Worm (Caenorhabditis elegans) whole organism, L4 larva: Measurements from ENCODE around the gene snfc-5.

Experiments used
- D1046.2 ChIP-seq: fragments of 200-800 bp; sonication (Bioruptor generic); IDR thresholded peaks from 2 replicates; pipeline ENCODE4 v1.3.6; 2022; ENCODE audit warnings: missing genetic modification characterization, missing compliant biosample characterization
- F26F4.8 ChIP-seq: fragments of 200-800 bp; sonication (Bioruptor generic); conservative IDR thresholded peaks from 2 replicates; pipeline ENCODE4 v1.3.6; 2022; ENCODE audit warnings: missing genetic modification characterization, missing compliant biosample characterization
- F44E2.7 ChIP-seq: fragments of 200-800 bp; sonication (Bioruptor generic); IDR thresholded peaks from 2 replicates; pipeline ENCODE4 v2.1.2; 2022; ENCODE audit warnings: missing genetic modification characterization, missing compliant biosample characterization
- R02D3.7 ChIP-seq: fragments of 150-350 bp; sonication (generic microtip); optimal IDR thresholded peaks from 3 replicates; lab custom pipeline; 2014; ENCODE audit warnings: missing biosample characterization, missing genetic modification characterization
- Y75B8A.6 ChIP-seq: fragments of 200-800 bp; sonication (Bioruptor generic); IDR thresholded peaks from 2 replicates; pipeline ENCODE4 v1.3.6; 2022; ENCODE audit warnings: missing genetic modification reagents, missing genetic modification characterization, missing compliant biosample characterization
- ZK337.2 ChIP-seq: fragments of 200-800 bp; sonication (Bioruptor generic); IDR thresholded peaks from 2 replicates; pipeline ENCODE4 v1.3.6; 2022; ENCODE audit warnings: missing genetic modification reagents, missing genetic modification characterization, missing compliant biosample characterization
- aly-2 ChIP-seq: sonication (generic microtip); optimal IDR thresholded peaks from 2 replicates; lab custom pipeline; 2018; ENCODE audit warnings: missing biosample characterization, missing genetic modification characterization
- ceh-82 ChIP-seq: sonication (generic microtip); optimal IDR thresholded peaks from 2 replicates; lab custom pipeline; 2017; ENCODE audit warnings: missing biosample characterization, missing genetic modification characterization
- daf-16 ChIP-seq, 3 experiments: sonication (generic microtip); optimal IDR thresholded peaks; 2 replicates each; lab custom pipeline; 2016 to 2017; ENCODE audit warnings: missing genetic modification characterization in 3 of 3, missing genetic modification reagents in 3 of 3, mild to moderate bottlenecking in 2 of 3, missing compliant biosample characterization in 2 of 3, missing biosample characterization in 1 of 3, moderate library complexity in 1 of 3
- daf-8 ChIP-seq: fragments of 200-800 bp; sonication (Bioruptor generic); IDR thresholded peaks from 2 replicates; pipeline ENCODE4 v1.3.6; 2022; ENCODE audit warnings: missing genetic modification characterization, missing compliant biosample characterization
- dmd-8 ChIP-seq: fragments of 200-800 bp; sonication (Bioruptor generic); IDR thresholded peaks from 2 replicates; pipeline ENCODE4 v1.3.6; 2022; ENCODE audit warnings: missing genetic modification characterization, missing compliant biosample characterization
- egl-27 ChIP-seq: sonication (generic microtip); optimal IDR thresholded peaks from 3 replicates; lab custom pipeline; 2017; ENCODE audit warnings: missing biosample characterization, missing genetic modification reagents, missing genetic modification characterization
- hlh-30 ChIP-seq: sonication (generic microtip); optimal IDR thresholded peaks from 2 replicates; lab custom pipeline; 2017; ENCODE audit warnings: antibody characterized with exemption, mild to moderate bottlenecking, missing genetic modification characterization, missing compliant biosample characterization; ENCODE audit not compliant: insufficient read depth
- hmg-1.1 ChIP-seq: fragments of 200-800 bp; sonication (Bioruptor generic); IDR thresholded peaks from 2 replicates; pipeline ENCODE4 v1.3.6; 2022; ENCODE audit warnings: missing genetic modification reagents, missing genetic modification characterization, missing compliant biosample characterization
- jun-1 ChIP-seq: fragments of 150-350 bp; optimal IDR thresholded peaks from 2 replicates; lab custom pipeline; 2014; ENCODE audit warnings: missing biosample characterization, missing genetic modification reagents, missing genetic modification characterization
- lin-1 ChIP-seq: fragments of 200-800 bp; sonication (Bioruptor generic); IDR thresholded peaks from 2 replicates; pipeline ENCODE4 v1.3.6; 2022; ENCODE audit warnings: missing genetic modification reagents, missing genetic modification characterization, missing compliant biosample characterization
- lin-13 ChIP-seq: fragments of 150-350 bp; optimal IDR thresholded peaks from 2 replicates; lab custom pipeline; 2014; ENCODE audit warnings: missing biosample characterization, missing genetic modification reagents, missing genetic modification characterization
- lin-38 ChIP-seq: fragments of 200-800 bp; sonication (Bioruptor generic); IDR thresholded peaks from 2 replicates; pipeline ENCODE4 v1.3.6; 2022; ENCODE audit warnings: missing genetic modification reagents, missing genetic modification characterization, missing compliant biosample characterization
- lin-39 ChIP-seq: fragments of 150-350 bp; optimal IDR thresholded peaks from 2 replicates; lab custom pipeline; 2014; ENCODE audit warnings: missing biosample characterization, missing genetic modification reagents, missing genetic modification characterization
- madf-9 ChIP-seq: fragments of 200-800 bp; sonication (Bioruptor generic); conservative IDR thresholded peaks from 2 replicates; pipeline ENCODE4 v1.3.6; 2022; ENCODE audit warnings: missing genetic modification reagents, missing genetic modification characterization, missing compliant biosample characterization
- mdl-1 ChIP-seq, 2 experiments: fragments of 150-350 bp in 1 of 2; sonication (generic microtip) in 1 of 2; optimal IDR thresholded peaks; 2 replicates each; lab custom pipeline; 2014 to 2017; ENCODE audit warnings: missing biosample characterization in 2 of 2, missing genetic modification characterization in 2 of 2
- mes-2 ChIP-seq: sonication (generic microtip); optimal IDR thresholded peaks from 2 replicates; lab custom pipeline; 2016; ENCODE audit warnings: missing genotype, mild to moderate bottlenecking, missing genetic modification characterization, missing compliant biosample characterization; ENCODE audit not compliant: poor library complexity, severe bottlenecking
- mxl-2 ChIP-seq: fragments of 200-800 bp; sonication (Bioruptor generic); conservative IDR thresholded peaks from 2 replicates; pipeline ENCODE4 v1.3.6; 2022; ENCODE audit warnings: missing genetic modification reagents, missing genetic modification characterization, missing compliant biosample characterization
- nhr-111 ChIP-seq: fragments of 200-800 bp; sonication (Bioruptor generic); optimal IDR thresholded peaks from 2 replicates; lab custom pipeline; 2018; ENCODE audit warnings: mild to moderate bottlenecking, missing genetic modification characterization, missing compliant biosample characterization
- nhr-28 ChIP-seq: fragments of 150-350 bp; optimal IDR thresholded peaks from 2 replicates; lab custom pipeline; 2014; ENCODE audit warnings: missing biosample characterization, missing genetic modification characterization
- nhr-41 ChIP-seq: fragments of 200-800 bp; sonication (Bioruptor generic); IDR thresholded peaks from 2 replicates; pipeline ENCODE4 v1.3.6; 2022; ENCODE audit warnings: missing genetic modification reagents, missing genetic modification characterization, missing compliant biosample characterization
- nhr-48 ChIP-seq: sonication (generic microtip); optimal IDR thresholded peaks from 2 replicates; lab custom pipeline; 2016; ENCODE audit warnings: mild to moderate bottlenecking, missing genetic modification characterization, missing compliant biosample characterization
- pha-4 ChIP-seq, 2 experiments: fragments of 150-350 bp in 1 of 2; fragments of 200-800 bp in 1 of 2; sonication (Bioruptor generic) in 1 of 2; IDR thresholded peaks in 1 of 2; optimal IDR thresholded peaks in 1 of 2; 2 replicates each; pipeline versions ENCODE4 v1.3.6 to Lab custom; 2014 to 2022; ENCODE audit warnings: missing genetic modification characterization in 2 of 2, missing genetic modification reagents in 2 of 2, missing biosample characterization in 1 of 2, missing compliant biosample characterization in 1 of 2
- php-3 ChIP-seq: fragments of 200-800 bp; sonication (Bioruptor generic); IDR thresholded peaks from 2 replicates; pipeline ENCODE4 v1.3.6; 2022; ENCODE audit warnings: missing genetic modification reagents, missing genetic modification characterization, missing compliant biosample characterization
- skn-1 ChIP-seq: fragments of 150-350 bp; optimal IDR thresholded peaks from 2 replicates; lab custom pipeline; 2014; ENCODE audit warnings: missing biosample characterization, missing genetic modification characterization
- spr-3 ChIP-seq: fragments of 200-800 bp; sonication (Bioruptor generic); optimal IDR thresholded peaks from 2 replicates; lab custom pipeline; 2018; ENCODE audit warnings: mild to moderate bottlenecking, missing genetic modification characterization, missing compliant biosample characterization
- tag-97 ChIP-seq: fragments of 200-800 bp; sonication (Bioruptor generic); IDR thresholded peaks from 2 replicates; pipeline ENCODE4 v1.3.6; 2022; ENCODE audit warnings: missing genetic modification characterization, missing compliant biosample characterization
- tra-1 ChIP-seq: fragments of 200-800 bp; sonication (Bioruptor generic); IDR thresholded peaks from 2 replicates; pipeline ENCODE4 v1.3.6; 2022; ENCODE audit warnings: missing genetic modification reagents, missing genetic modification characterization, missing compliant biosample characterization
- unc-130 ChIP-seq: sonication (generic microtip); optimal IDR thresholded peaks from 2 replicates; lab custom pipeline; 2016; ENCODE audit warnings: missing genetic modification reagents, missing genetic modification characterization, missing compliant biosample characterization
- unc-62 ChIP-seq, 3 experiments: fragments of 150-350 bp in 1 of 3; sonication (generic microtip); optimal IDR thresholded peaks in 2 of 3; peaks in 1 of 3; 1 replicate in 1 of 3; 2 replicates in 2 of 3; lab custom pipeline; 2014 to 2017; ENCODE audit warnings: missing biosample characterization in 3 of 3, missing genetic modification characterization in 3 of 3, missing genetic modification reagents in 3 of 3, missing genotype in 1 of 3
- vab-7 ChIP-seq: fragments of 200-800 bp; sonication (Bioruptor generic); IDR thresholded peaks from 2 replicates; pipeline ENCODE4 v1.3.6; 2022; ENCODE audit warnings: missing genetic modification reagents, missing genetic modification characterization, missing compliant biosample characterization
- zag-1 ChIP-seq: fragments of 150-350 bp; optimal IDR thresholded peaks from 2 replicates; lab custom pipeline; 2014; ENCODE audit warnings: missing biosample characterization, missing genetic modification characterization
- zip-2 ChIP-seq: fragments of 150-350 bp; optimal IDR thresholded peaks from 2 replicates; lab custom pipeline; 2014; ENCODE audit warnings: missing biosample characterization, missing genetic modification characterization
- ztf-11 ChIP-seq: fragments of 150-350 bp; optimal IDR thresholded peaks from 2 replicates; lab custom pipeline; 2014; ENCODE audit warnings: missing biosample characterization, missing genetic modification characterization
- ztf-7 ChIP-seq: fragments of 150-350 bp; optimal IDR thresholded peaks from 2 replicates; lab custom pipeline; 2014; ENCODE audit warnings: missing biosample characterization, missing genetic modification characterization

Gene snfc-5

ce11 chrIII:4401142-4401541 is 3.4 kb upstream of the snfc-5 start, which contains the start of gene R07E5.15:
Gene R07E5.15 (plus strand): TSS chrIII:4401442.
- no peak for TF ChIP-seq pha-4 (GFP tag; IDR thresholded peaks at IDR 0.05; lab: Robert Waterston, UW)
- TF ChIP-seq pha-4 (tag; optimal IDR thresholded peaks at IDR 0.05; lab: Kevin White, UChicago), result no peak
- no peak for TF ChIP-seq mes-2 (tag; lab: Kevin White, UChicago)
- no peak for TF ChIP-seq tag-97 (GFP tag; lab: Robert Waterston, UW)
- TF ChIP-seq lin-13 (GFP tag; lab: Kevin White, UChicago), result no peak
- TF ChIP-seq F44E2.7 (GFP tag; lab: Robert Waterston, UW), result no peak
- TF ChIP-seq dmd-8, result no peak
- TF ChIP-seq php-3 (GFP tag; lab: Robert Waterston, UW), result no peak
- no peak for TF ChIP-seq ZK337.2 (GFP tag; lab: Robert Waterston, UW)
- TF ChIP-seq lin-1 (GFP tag; lab: Robert Waterston, UW), result no peak
- TF ChIP-seq zip-2 (tag; lab: Kevin White, UChicago), result no peak
- no peak for TF ChIP-seq egl-27 (tag; lab: Kevin White, UChicago)
- TF ChIP-seq vab-7 (GFP tag; lab: Robert Waterston, UW), result no peak
- TF ChIP-seq madf-9, result no peak
- TF ChIP-seq daf-8, result no peak
- no peak for TF ChIP-seq unc-62 (GFP tag; optimal IDR thresholded peaks at IDR 0.05 in 1 of 2; lab: Kevin White, UChicago)
- TF ChIP-seq unc-62 (tag; optimal IDR thresholded peaks at IDR 0.05; lab: Kevin White, UChicago), result no peak

- TF ChIP-seq nhr-48 (tag; lab: Kevin White, UChicago) (no peak), nhr-41 (no peak), lin-13 (GFP tag; lab: Kevin White, UChicago) (no peak), aly-2 (tag; lab: Kevin White, UChicago) (no peak), F26F4.8 (GFP tag; lab: Robert Waterston, UW) (no peak)
Observed at ce11 chrIII:4405986-4406385, 1.4 kb downstream of the snfc-5 start, which contains the start of gene rnp-4. Gene rnp-4 (plus strand): TSS chrIII:4406286.

- TF ChIP-seq spr-3 (GFP tag; lab: Kevin White, UChicago) (no peak), ZK337.2 (GFP tag; lab: Robert Waterston, UW) (no peak), D1046.2 (no peak), unc-62 (GFP tag; optimal IDR thresholded peaks at IDR 0.05 in 1 of 2; lab: Kevin White, UChicago) (peak in 1 of 2 experiments; percentile 49), unc-62 (tag; optimal IDR thresholded peaks at IDR 0.05; lab: Kevin White, UChicago) (no peak), nhr-111 (GFP tag; lab: Kevin White, UChicago) (no peak), ztf-7 (no peak), lin-38 (GFP tag; lab: Robert Waterston, UW) (0 out of 2 replicates have a peak, but pooled peaks have one; percentile 9), ztf-11 (no peak), mxl-2 (no peak)
Observed at ce11 chrIII:4407144-4407543, 2.6 kb downstream of the snfc-5 start, which contains the start of gene prdx-3. Gene prdx-3 (plus strand): TSS chrIII:4407444.

ce11 chrIII:4408251-4408650 is 3.7 kb downstream of the snfc-5 start, which contains the start of gene gpch-1:
Gene gpch-1 (plus strand): TSS chrIII:4408551.
- TF ChIP-seq jun-1 (no peak), Y75B8A.6 (GFP tag; lab: Robert Waterston, UW) (no peak), aly-2 (tag; lab: Kevin White, UChicago) (no peak), mes-2 (tag; lab: Kevin White, UChicago) (no peak), lin-39 (tag; lab: Kevin White, UChicago) (no peak)

ce11 chrIII:4412108-4413009 is 7.8 kb downstream of the snfc-5 start:
- TF ChIP-seq zag-1 (tag; lab: Kevin White, UChicago) (no peak), lin-38 (GFP tag; lab: Robert Waterston, UW) (0 out of 2 replicates have a peak, but pooled peaks have one; percentile 9), ZK337.2 (GFP tag; lab: Robert Waterston, UW) (no peak), mdl-1 (tag; optimal IDR thresholded peaks at IDR 0.05; lab: Kevin White, UChicago) (peak; percentile 13 to 19), ceh-82 (tag; lab: Kevin White, UChicago) (no peak), daf-16 (GFP tag; optimal IDR thresholded peaks at IDR 0.05; lab: Kevin White, UChicago) (no peak), daf-16 (tag; optimal IDR thresholded peaks at IDR 0.05; lab: Kevin White, UChicago) (peak; percentile 25), R02D3.7 (peak; percentile 46), hmg-1.1 (0 out of 2 replicates have a peak, but pooled peaks have one; percentile 13), hlh-30 (tag; lab: Kevin White, UChicago) (peak; percentile 94), tra-1 (GFP tag; lab: Robert Waterston, UW) (0 out of 2 replicates have a peak, but pooled peaks have one; percentile 10), unc-130 (GFP tag; lab: Kevin White, UChicago) (peak; percentile 28), skn-1 (tag; lab: Kevin White, UChicago) (no peak), nhr-28 (tag; lab: Kevin White, UChicago) (peak; percentile 46)
